Worm (Caenorhabditis elegans) whole organism, L3 larva: ENCODE results near the gene pals-23.
A peak's percentile ranks its signal among the peaks of the same experiment; 100 is the strongest.

Experiments
- daf-12 ChIP-seq: fragments of 150-350 bp; optimal IDR thresholded peaks from 2 replicates; lab custom pipeline; 2014; ENCODE audit warnings: missing biosample characterization, missing genetic modification reagents, missing genetic modification characterization
- elt-3 ChIP-seq, 3 experiments: fragments of 150-350 bp in 1 of 3; sonication (generic microtip) in 2 of 3; optimal IDR thresholded peaks; 2 replicates in 2 of 3; 4 replicates in 1 of 3; lab custom pipeline; 2014 to 2017; ENCODE audit warnings: missing biosample characterization in 3 of 3, missing genetic modification characterization in 3 of 3
- mdl-1 ChIP-seq: fragments of 150-350 bp; optimal IDR thresholded peaks from 2 replicates; lab custom pipeline; 2014; ENCODE audit warnings: missing biosample characterization, missing genetic modification characterization
- nhr-25 ChIP-seq: sonication (generic microtip); optimal IDR thresholded peaks from 2 replicates; lab custom pipeline; 2017; ENCODE audit warnings: missing biosample characterization, missing genetic modification characterization
- nhr-28 ChIP-seq: fragments of 150-350 bp; optimal IDR thresholded peaks from 2 replicates; lab custom pipeline; 2014; ENCODE audit warnings: missing biosample characterization, missing genetic modification characterization
- nhr-76 ChIP-seq: fragments of 150-350 bp; sonication (generic microtip); optimal IDR thresholded peaks from 5 replicates; lab custom pipeline; 2014; ENCODE audit warnings: missing biosample characterization, missing genetic modification characterization
- pha-4 ChIP-seq: fragments of 150-350 bp; optimal IDR thresholded peaks from 2 replicates; lab custom pipeline; 2014; ENCODE audit warnings: missing biosample characterization, missing genetic modification reagents, missing genetic modification characterization
- sea-2 ChIP-seq: fragments of 150-350 bp; sonication (generic microtip); optimal IDR thresholded peaks from 4 replicates; lab custom pipeline; 2014; ENCODE audit warnings: missing biosample characterization, missing genetic modification reagents, missing genetic modification characterization
- ztf-4 ChIP-seq: fragments of 150-350 bp; optimal IDR thresholded peaks from 2 replicates; lab custom pipeline; 2014; ENCODE audit warnings: missing biosample characterization, missing genetic modification characterization

DNA sequence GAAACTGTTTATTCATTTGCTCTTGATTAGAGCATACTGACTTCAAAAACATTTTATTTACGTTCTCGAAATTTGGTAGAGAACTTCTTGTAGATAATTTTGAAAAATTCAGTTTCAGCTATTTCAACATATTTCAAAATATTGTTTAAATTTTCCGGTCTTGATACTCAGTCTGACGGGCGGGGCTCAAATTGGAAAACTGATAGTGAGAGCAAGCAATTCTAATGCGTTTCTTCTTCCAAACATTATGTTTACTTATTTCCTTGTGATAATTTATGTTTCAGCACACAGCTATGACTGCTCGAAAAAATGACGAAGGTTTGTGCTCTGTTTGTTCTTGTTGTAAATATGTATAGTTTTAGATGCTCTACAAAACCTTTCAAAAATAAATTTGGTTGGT, 4.4 kb upstream of the pals-23 start, which contains the start of gene pals-24:
- no peak for TF ChIP-seq mdl-1 (tag; lab: Kevin White, UChicago)
- no peak for TF ChIP-seq nhr-25 (tag; lab: Kevin White, UChicago)
- TF ChIP-seq sea-2 (GFP tag; lab: Kevin White, UChicago), result no peak
- TF ChIP-seq daf-12 (tag; lab: Kevin White, UChicago), result no peak
- no peak for TF ChIP-seq nhr-76 (tag; lab: Kevin White, UChicago)
- no peak for TF ChIP-seq ztf-4 (tag; lab: Kevin White, UChicago)
- TF ChIP-seq elt-3 (tag; optimal IDR thresholded peaks at IDR 0.05; lab: Kevin White, UChicago), result no peak
- no peak for TF ChIP-seq nhr-28
- peak; percentile 58 for TF ChIP-seq pha-4
